Worm (Caenorhabditis elegans): Measurements from ENCODE around the gene cyp-35A1.

- TF ChIP-seq aptf-2 (GFP tag; conservative IDR thresholded peaks at IDR 0.05) = no peak
- no peak for TF ChIP-seq T07F8.4 (tag; optimal IDR thresholded peaks at IDR 0.05)
- no peak for TF ChIP-seq mel-28 (tag; optimal IDR thresholded peaks at IDR 0.05; ENCODE audit: borderline replicate concordance)
Measured at ce11 chrV:7386052-7386573, 24.5 kb upstream of the cyp-35A1 start, which contains the start of gene srp-6.
